Worm (Caenorhabditis elegans): Measurements from ENCODE around the gene immt-2.

- no peak for TF ChIP-seq hlh-6 (tag; optimal IDR thresholded peaks at IDR 0.05)
- no peak for TF ChIP-seq ceh-6 (GFP tag; optimal IDR thresholded peaks at IDR 0.05)
- TF ChIP-seq F13H6.1 (tag; optimal IDR thresholded peaks at IDR 0.05): no peak
- TF ChIP-seq unc-55 (GFP tag; optimal IDR thresholded peaks at IDR 0.05): no peak
- TF ChIP-seq zip-5 (tag; optimal IDR thresholded peaks at IDR 0.05): no peak
- no peak for TF ChIP-seq ceh-45 (GFP tag; IDR thresholded peaks at IDR 0.05)
- TF ChIP-seq pqm-1 (tag; optimal IDR thresholded peaks at IDR 0.05): no peak
Observed at ce11 chrV:16811841-16812240, 22.8 kb downstream of the immt-2 start.

Data from whole organism, late embryonic.